Fruit fly (Drosophila melanogaster): ENCODE results near the gene CG14223.

The CG14223 gene

DNA sequence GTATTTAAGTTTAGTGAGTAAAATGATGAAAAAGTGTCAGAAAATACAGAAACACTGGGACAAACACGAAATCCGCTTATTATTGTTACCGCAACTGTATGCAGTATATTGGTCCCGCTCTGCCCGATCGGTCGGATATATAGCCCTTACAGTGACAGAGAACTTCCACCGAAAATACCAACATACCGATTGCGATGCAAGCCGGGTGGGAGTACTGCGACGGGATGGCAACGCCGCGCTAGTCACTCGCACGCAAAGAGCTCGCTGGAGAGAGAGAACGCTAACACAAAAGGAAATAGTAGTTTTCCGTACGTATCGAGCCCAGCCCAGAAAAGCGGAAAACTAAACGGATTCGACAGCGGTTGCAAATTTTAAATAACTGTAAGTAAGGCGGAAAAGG is 33.1 kb upstream of the CG14223 start, which contains the start of gene Cdc42 (continued):
- no peak for TF ChIP-seq CG13775 (GFP tag; optimal IDR thresholded peaks at IDR 0.05)
- TF ChIP-seq unc-4 (GFP tag; IDR thresholded peaks at IDR 0.05; ENCODE audit: partially characterized antibody) = 0 out of 2 replicates have a peak, but pooled peaks have one; percentile 24
- TF ChIP-seq disco-r (GFP tag; optimal IDR thresholded peaks at IDR 0.05) = no peak
- TF ChIP-seq gsb (GFP tag; IDR thresholded peaks at IDR 0.05) = no peak
- no peak for TF ChIP-seq grau (tag; optimal IDR thresholded peaks at IDR 0.05)
- TF ChIP-seq kni (GFP tag; optimal IDR thresholded peaks at IDR 0.05) = no peak
- peak; percentile 58 for TF ChIP-seq gfzf (GFP tag; optimal IDR thresholded peaks at IDR 0.05)
- TF ChIP-seq CG12942 (GFP tag; optimal IDR thresholded peaks at IDR 0.05) = no peak
- no peak for TF ChIP-seq wek (GFP tag; optimal IDR thresholded peaks at IDR 0.05)
- TF ChIP-seq CG4730 (GFP tag; IDR thresholded peaks at IDR 0.05) = no peak
- TF ChIP-seq shn (GFP tag; optimal IDR thresholded peaks at IDR 0.05) = no peak
- no peak for TF ChIP-seq run (tag; optimal IDR thresholded peaks at IDR 0.05)
- no peak for TF ChIP-seq CG6272 (GFP tag; IDR thresholded peaks at IDR 0.05)
- no peak for TF ChIP-seq maf-S (GFP tag; optimal IDR thresholded peaks at IDR 0.05)
- no peak for TF ChIP-seq CG15269 (tag; optimal IDR thresholded peaks at IDR 0.05)
- no peak for TF ChIP-seq Oli (tag; optimal IDR thresholded peaks at IDR 0.05)
- no peak for TF ChIP-seq fru (optimal IDR thresholded peaks at IDR 0.05)
- TF ChIP-seq CG10462 (GFP tag; optimal IDR thresholded peaks at IDR 0.05) = no peak
- TF ChIP-seq NC2β (GFP tag; optimal IDR thresholded peaks at IDR 0.05) = no peak
- no peak for TF ChIP-seq CG14050 (GFP tag; IDR thresholded peaks at IDR 0.05)
- peak in 1 of 2 experiments; percentile 6 for TF ChIP-seq Pdp1 (GFP tag; optimal IDR thresholded peaks at IDR 0.05)
- TF ChIP-seq CG7745 (tag; optimal IDR thresholded peaks at IDR 0.05) = no peak
- TF ChIP-seq jumu (GFP tag; optimal IDR thresholded peaks at IDR 0.05) = no peak
- TF ChIP-seq ssp (GFP tag; IDR thresholded peaks at IDR 0.05) = no peak
- TF ChIP-seq BtbVII (GFP tag; optimal IDR thresholded peaks at IDR 0.05) = no peak
- TF ChIP-seq Atf3 (GFP tag; optimal IDR thresholded peaks at IDR 0.05) = no peak
- peak; percentile 92 for TF ChIP-seq CG3995 (GFP tag; optimal IDR thresholded peaks at IDR 0.05)
- no peak for TF ChIP-seq Sox102F (GFP tag; optimal IDR thresholded peaks at IDR 0.05)
- TF ChIP-seq CG17802 (tag; optimal IDR thresholded peaks at IDR 0.05) = no peak
- TF ChIP-seq CG18476 (GFP tag; optimal IDR thresholded peaks at IDR 0.05) = no peak
- no peak for TF ChIP-seq Stat92E (GFP tag; optimal IDR thresholded peaks at IDR 0.05)
- TF ChIP-seq CG2199 (GFP tag; IDR thresholded peaks at IDR 0.05) = no peak
- TF ChIP-seq corto (GFP tag; optimal IDR thresholded peaks at IDR 0.05) = no peak
- TF ChIP-seq zfh1 (GFP tag; IDR thresholded peaks at IDR 0.05) = peak; percentile 34; the same call in 2 of the 3 replicates
- TF ChIP-seq CrebB (tag; optimal IDR thresholded peaks at IDR 0.05) = no peak
- no peak for TF ChIP-seq CG9817 (tag; optimal IDR thresholded peaks at IDR 0.05)
- no peak for TF ChIP-seq CG31388 (GFP tag; optimal IDR thresholded peaks at IDR 0.05)
- no peak for TF ChIP-seq CG3838 (GFP tag; optimal IDR thresholded peaks at IDR 0.05)
- no peak for TF ChIP-seq gt (GFP tag; IDR thresholded peaks at IDR 0.05)
- no peak for TF ChIP-seq CTCF (GFP tag; optimal IDR thresholded peaks at IDR 0.05)
- TF ChIP-seq Ets65A (GFP tag) = no peak
- TF ChIP-seq MTF-1 (GFP tag; optimal IDR thresholded peaks at IDR 0.05; ENCODE audit: borderline replicate concordance) = no peak
- TF ChIP-seq Poxn (GFP tag; IDR thresholded peaks at IDR 0.05) = no peak
- TF ChIP-seq sr (GFP tag; IDR thresholded peaks at IDR 0.05) = 0 out of 3 replicates have a peak, but pooled peaks have one; percentile 34
- TF ChIP-seq crp (GFP tag; optimal IDR thresholded peaks at IDR 0.05) = no peak
- TF ChIP-seq CG12155 (GFP tag; optimal IDR thresholded peaks at IDR 0.05) = peak; percentile 96
- no peak for TF ChIP-seq dimm (GFP tag; IDR thresholded peaks at IDR 0.05)
- TF ChIP-seq CG2202 (tag; optimal IDR thresholded peaks at IDR 0.05) = no peak
- TF ChIP-seq esg (GFP tag; conservative IDR thresholded peaks at IDR 0.05) = no peak
- no peak for TF ChIP-seq cg (GFP tag; optimal IDR thresholded peaks at IDR 0.05)
- no peak for TF ChIP-seq Xbp1 (GFP tag; optimal IDR thresholded peaks at IDR 0.05)
- TF ChIP-seq Kr (GFP tag; optimal IDR thresholded peaks at IDR 0.05) = no peak
- no peak for TF ChIP-seq jigr1 (GFP tag; IDR thresholded peaks at IDR 0.05)

All from whole organism, embryonic.